Fruit fly (Drosophila melanogaster) S2 (cell line): Measurements from ENCODE around the gene CG17230.

Experiments used
- CG8478 ChIP-seq: fragments of >200 bp; optimal IDR thresholded peaks from 2 replicates; lab custom pipeline; 2018
- CTCF ChIP-seq, 2 experiments: fragments of >200 bp; optimal IDR thresholded peaks; 2 replicates each; lab custom pipeline; 2018

DNA sequence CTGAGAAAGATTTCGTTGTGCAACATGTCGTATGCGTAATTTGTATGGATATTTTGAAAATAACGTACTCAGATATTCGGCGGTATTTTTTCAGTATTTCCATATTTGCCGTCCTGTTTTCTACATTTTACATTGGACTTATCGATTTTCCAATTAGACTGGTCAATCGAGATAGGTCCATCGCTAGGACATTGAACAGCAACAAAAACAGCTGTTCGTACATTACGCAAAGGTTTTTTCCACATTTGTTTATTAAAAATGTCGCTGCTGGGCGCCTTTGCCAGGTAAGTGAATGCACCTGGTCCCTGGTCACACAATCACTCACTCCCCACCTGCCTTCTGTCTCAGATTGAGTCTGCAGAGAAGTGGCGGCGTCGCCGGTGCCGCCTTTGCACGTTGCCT, 29.9 kb upstream of the CG17230 start, which contains the start of gene mRpL40:
- TF ChIP-seq CTCF (optimal IDR thresholded peaks at IDR 0.05; lab: Kevin White, UChicago) (peak in 1 of 2 experiments; percentile 50), CG8478 (no peak)
